Fruit fly (Drosophila melanogaster) whole organism: ENCODE measurements around the gene bero.

Source experiments
- CG8478 ChIP-seq: fragments of >200 bp; optimal IDR thresholded peaks from 2 replicates; lab custom pipeline; 2018; ENCODE audit warnings: inconsistent platforms
- Dll ChIP-seq: fragments of >200 bp; optimal IDR thresholded peaks from 2 replicates; lab custom pipeline; 2017
- EcR ChIP-seq, 2 experiments: fragments of >200 bp; optimal IDR thresholded peaks; 2 replicates each; lab custom pipeline; 2017; ENCODE audit warnings: missing biosample characterization in 2 of 2, missing genetic modification characterization in 2 of 2, missing genetic modification reagents in 2 of 2
- pan ChIP-seq: fragments of >200 bp; optimal IDR thresholded peaks from 2 replicates; lab custom pipeline; 2017
- psq ChIP-seq: fragments of >200 bp; optimal IDR thresholded peaks from 2 replicates; lab custom pipeline; 2017
- usp ChIP-seq: fragments of >200 bp; optimal IDR thresholded peaks from 2 replicates; lab custom pipeline; 2017; ENCODE audit warnings: missing biosample characterization, missing genetic modification characterization, mixed read lengths

The bero gene

dm6 chr2L:20858371-20859340, at the start of gene bero:
Gene bero, plus strand, starts transcription at chr2L:20858695.
- no peak for TF ChIP-seq CG8478
- TF ChIP-seq psq (lab: Kevin White, UChicago), result no peak
- TF ChIP-seq usp (GFP tag; lab: Kevin White, UChicago), result no peak
- TF ChIP-seq EcR (GFP tag; optimal IDR thresholded peaks at IDR 0.05; lab: Kevin White, UChicago), result no peak
- TF ChIP-seq Dll (lab: Kevin White, UChicago), result no peak
- TF ChIP-seq pan (lab: Kevin White, UChicago), result no peak

dm6 chr2L:20809229-20809628, 49.3 kb upstream of the bero start:
- no peak for TF ChIP-seq EcR (GFP tag; optimal IDR thresholded peaks at IDR 0.05; lab: Kevin White, UChicago)
- no peak for TF ChIP-seq usp (GFP tag; lab: Kevin White, UChicago)
- no peak for TF ChIP-seq pan (lab: Kevin White, UChicago)
- TF ChIP-seq Dll (lab: Kevin White, UChicago), result no peak
- TF ChIP-seq CG8478, result no peak
- TF ChIP-seq psq (lab: Kevin White, UChicago), result no peak

dm6 chr2L:20811039-20811652, 47.3 kb upstream of the bero start:
- TF ChIP-seq usp (GFP tag; lab: Kevin White, UChicago), result no peak
- no peak for TF ChIP-seq Dll (lab: Kevin White, UChicago)
- TF ChIP-seq pan (lab: Kevin White, UChicago), result no peak
- no peak for TF ChIP-seq CG8478
- no peak for TF ChIP-seq psq (lab: Kevin White, UChicago)
- TF ChIP-seq EcR (GFP tag; optimal IDR thresholded peaks at IDR 0.05; lab: Kevin White, UChicago), result no peak

dm6 chr2L:20812283-20813189, 46.0 kb upstream of the bero start:
- TF ChIP-seq CG8478 (no peak), EcR (GFP tag; optimal IDR thresholded peaks at IDR 0.05; lab: Kevin White, UChicago) (peak in 1 of 2 experiments; percentile 38)

dm6 chr2L:20816140-20816539, 42.4 kb upstream of the bero start, which contains the start of gene CG33322:
Gene CG33322, minus strand, starts transcription at chr2L:20816240.
- TF ChIP-seq Dll (lab: Kevin White, UChicago), result no peak
- no peak for TF ChIP-seq pan (lab: Kevin White, UChicago)
- TF ChIP-seq usp (GFP tag; lab: Kevin White, UChicago), result no peak
- TF ChIP-seq psq (lab: Kevin White, UChicago), result no peak
- TF ChIP-seq CG8478, result no peak
- TF ChIP-seq EcR (GFP tag; optimal IDR thresholded peaks at IDR 0.05; lab: Kevin White, UChicago), result no peak

dm6 chr2L:20817170-20817569, 41.3 kb upstream of the bero start, which contains the start of gene CheB38b:
Gene CheB38b, minus strand, starts transcription at chr2L:20817270.
- TF ChIP-seq psq (lab: Kevin White, UChicago), result no peak
- TF ChIP-seq pan (lab: Kevin White, UChicago), result no peak
- no peak for TF ChIP-seq usp (GFP tag; lab: Kevin White, UChicago)
- TF ChIP-seq Dll (lab: Kevin White, UChicago), result no peak
- no peak for TF ChIP-seq CG8478
- TF ChIP-seq EcR (GFP tag; optimal IDR thresholded peaks at IDR 0.05; lab: Kevin White, UChicago), result no peak

- no peak for TF ChIP-seq usp (GFP tag; lab: Kevin White, UChicago)
- TF ChIP-seq EcR (GFP tag; optimal IDR thresholded peaks at IDR 0.05; lab: Kevin White, UChicago), result no peak
- TF ChIP-seq psq (lab: Kevin White, UChicago), result no peak
- TF ChIP-seq pan (lab: Kevin White, UChicago), result no peak
- no peak for TF ChIP-seq CG8478
- no peak for TF ChIP-seq Dll (lab: Kevin White, UChicago)
Measured at dm6 chr2L:20818432-20818831, 40.1 kb upstream of the bero start, which contains the start of gene CheB38a. Gene CheB38a, minus strand, starts transcription at chr2L:20818532.

- TF ChIP-seq usp (GFP tag; lab: Kevin White, UChicago), result no peak
- no peak for TF ChIP-seq Dll (lab: Kevin White, UChicago)
- no peak for TF ChIP-seq CG8478
- TF ChIP-seq pan (lab: Kevin White, UChicago), result no peak
- TF ChIP-seq psq (lab: Kevin White, UChicago), result no peak
- TF ChIP-seq EcR (GFP tag; optimal IDR thresholded peaks at IDR 0.05; lab: Kevin White, UChicago), result no peak
Measured at dm6 chr2L:20820767-20821166, 37.7 kb upstream of the bero start, which contains the start of gene CheB38c. Gene CheB38c, minus strand, starts transcription at chr2L:20820867.

- TF ChIP-seq usp (GFP tag; lab: Kevin White, UChicago), result no peak
- TF ChIP-seq Dll (lab: Kevin White, UChicago), result no peak
- no peak for TF ChIP-seq EcR (GFP tag; optimal IDR thresholded peaks at IDR 0.05; lab: Kevin White, UChicago)
- TF ChIP-seq pan (lab: Kevin White, UChicago), result no peak
- no peak for TF ChIP-seq CG8478
- no peak for TF ChIP-seq psq (lab: Kevin White, UChicago)
Measured at dm6 chr2L:20821249-20822024, 37.1 kb upstream of the bero start.

dm6 chr2L:20822025-20822371, 36.5 kb upstream of the bero start:
- TF ChIP-seq pan (lab: Kevin White, UChicago) (no peak), CG8478 (no peak), psq (lab: Kevin White, UChicago) (no peak), Dll (lab: Kevin White, UChicago) (no peak), usp (GFP tag; lab: Kevin White, UChicago) (no peak), EcR (GFP tag; optimal IDR thresholded peaks at IDR 0.05; lab: Kevin White, UChicago) (no peak)
